Worm (Caenorhabditis elegans) whole organism, dauer: ENCODE measurements around the gene C17F4.8.
"Not testable (repeated sequence)": the region's sequence is repeated elsewhere in the genome, so short reads cannot be mapped to it uniquely, and the experiment has no call there.

ENCODE experiments used
- unc-62 ChIP-seq: sonication (generic microtip); optimal IDR thresholded peaks from 2 replicates; lab custom pipeline; 2017; ENCODE audit warnings: missing biosample characterization, missing genetic modification reagents, missing genetic modification characterization

C17F4.8 gene

DNA sequence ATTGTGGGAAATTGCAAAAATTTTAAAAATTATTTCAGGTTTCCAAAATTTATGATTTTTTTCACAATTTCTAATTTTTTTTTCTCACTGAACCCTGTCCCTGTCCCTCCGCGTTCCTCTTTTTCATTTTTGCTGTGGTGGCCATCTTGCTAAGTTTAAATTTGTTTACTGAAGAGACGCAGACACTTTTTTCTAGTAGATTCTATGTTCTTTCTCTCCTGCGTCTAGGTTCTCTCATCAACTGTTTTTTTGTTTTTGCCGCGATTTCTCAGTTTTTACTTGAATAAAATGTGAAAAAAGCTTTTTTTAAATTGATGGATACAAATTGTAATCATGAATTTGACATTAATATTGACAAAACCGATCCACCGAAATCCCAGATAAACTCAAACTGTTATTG lies 25.4 kb downstream of the C17F4.8 start, which contains the start of gene ZC239.6:
TSS of gene ZC239.6 (plus strand) at position 381 of the 400 bp plus-strand sequence.
- TF ChIP-seq unc-62 (GFP tag; lab: Kevin White, UChicago), result no peak

DNA sequence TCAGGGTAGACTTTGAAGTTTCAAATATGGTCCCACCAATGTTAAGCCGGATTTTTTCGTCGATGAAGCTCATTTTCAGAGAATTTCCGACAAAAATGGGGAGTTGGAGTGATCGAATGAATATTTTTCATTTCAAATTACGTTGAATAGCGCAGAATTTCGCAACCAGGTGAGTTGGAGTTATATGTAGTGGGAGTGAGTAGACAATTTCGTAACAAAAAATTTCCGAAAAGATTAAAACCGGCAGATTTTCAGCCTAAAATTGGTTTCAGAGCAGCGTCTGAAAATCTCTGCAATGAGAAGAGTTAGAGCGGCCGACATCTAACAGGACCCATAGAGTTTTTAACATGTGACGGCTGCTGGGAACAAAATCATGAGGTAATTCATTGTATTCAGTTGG lies 25.9 kb downstream of the C17F4.8 start, which contains the start of gene sdz-35:
TSS of gene sdz-35 (minus strand) at position 101 of the 400 bp plus-strand sequence.
- TF ChIP-seq unc-62 (GFP tag; lab: Kevin White, UChicago), result no peak

DNA sequence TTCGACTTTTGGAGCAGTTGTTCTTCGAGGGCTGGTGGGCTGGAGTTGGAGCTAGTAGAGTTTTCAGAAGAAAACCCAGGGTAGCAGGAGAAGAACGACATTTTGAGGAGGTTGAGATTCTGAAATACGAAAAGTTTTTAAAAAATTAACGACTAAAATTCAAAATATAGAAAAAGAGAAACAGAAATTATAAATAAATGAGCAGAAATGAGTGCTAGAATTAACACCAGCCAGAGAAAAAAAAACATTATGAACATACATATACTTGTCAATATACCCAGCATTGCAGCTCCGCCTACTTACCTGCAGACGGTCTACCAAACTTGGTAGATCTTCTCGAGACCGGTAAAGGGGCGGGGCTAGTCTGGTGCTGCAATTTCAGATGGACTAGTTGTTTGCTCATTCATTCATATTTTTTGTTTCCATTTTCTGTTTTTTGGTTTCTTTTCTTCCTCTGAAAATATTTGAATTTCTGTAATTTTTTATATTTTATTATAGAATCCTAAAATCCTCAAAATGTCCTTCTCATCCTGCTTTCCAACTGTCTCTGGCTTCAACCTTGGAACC lies 28.1 kb downstream of the C17F4.8 start, which contains the start of the genes ZC239.20 and ZC239.21:
TSS of gene ZC239.20 (minus strand) at position 101 of the 567 bp plus-strand sequence.
TSS of gene ZC239.21 (plus strand) at position 517 of the 567 bp plus-strand sequence.
- no peak for TF ChIP-seq unc-62 (GFP tag; lab: Kevin White, UChicago)

DNA sequence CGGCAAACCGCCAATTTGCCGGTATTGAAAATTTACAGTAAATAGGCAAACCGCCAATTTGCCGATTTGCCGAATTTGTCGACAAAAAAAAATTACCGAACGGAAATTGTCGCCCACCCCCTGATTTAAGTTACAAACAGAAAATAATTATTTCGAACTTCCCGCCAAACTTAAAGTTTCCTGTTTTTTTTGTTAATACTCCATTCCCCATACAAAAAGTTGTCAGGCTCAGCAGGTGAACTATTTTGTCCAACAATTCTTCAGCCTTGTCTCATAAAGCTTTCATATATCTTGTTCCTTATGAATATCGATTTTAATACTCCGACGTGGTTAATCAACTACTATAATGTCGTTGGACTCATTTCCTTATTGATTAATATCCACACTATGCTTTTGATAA lies 31.2 kb downstream of the C17F4.8 start, which contains the start of gene sri-50:
TSS of gene sri-50 (plus strand) at position 301 of the 400 bp plus-strand sequence.
- TF ChIP-seq unc-62 (GFP tag; lab: Kevin White, UChicago), result no peak

DNA sequence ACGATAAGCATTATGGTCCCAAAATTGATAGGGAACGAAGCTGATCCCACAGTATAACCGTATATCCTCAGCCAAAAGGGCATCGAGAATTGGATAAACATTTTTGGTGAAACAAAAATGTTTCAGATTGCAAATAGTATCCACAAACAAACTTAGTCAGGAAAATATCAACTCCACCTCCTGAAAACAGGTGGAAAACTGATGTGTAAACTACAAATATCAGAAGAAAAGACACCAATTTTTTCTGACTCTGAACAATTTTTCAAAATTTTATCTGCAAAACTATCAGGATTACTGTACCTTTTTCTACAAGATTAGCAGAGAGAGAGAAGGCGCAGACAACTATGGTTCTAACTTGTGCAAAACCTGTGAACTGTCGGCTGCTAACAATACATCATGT lies 32.1 kb downstream of the C17F4.8 start, which contains the start of gene sri-53:
TSS of gene sri-53 (minus strand) at position 101 of the 400 bp plus-strand sequence.
- TF ChIP-seq unc-62 (GFP tag; lab: Kevin White, UChicago), result no peak

DNA sequence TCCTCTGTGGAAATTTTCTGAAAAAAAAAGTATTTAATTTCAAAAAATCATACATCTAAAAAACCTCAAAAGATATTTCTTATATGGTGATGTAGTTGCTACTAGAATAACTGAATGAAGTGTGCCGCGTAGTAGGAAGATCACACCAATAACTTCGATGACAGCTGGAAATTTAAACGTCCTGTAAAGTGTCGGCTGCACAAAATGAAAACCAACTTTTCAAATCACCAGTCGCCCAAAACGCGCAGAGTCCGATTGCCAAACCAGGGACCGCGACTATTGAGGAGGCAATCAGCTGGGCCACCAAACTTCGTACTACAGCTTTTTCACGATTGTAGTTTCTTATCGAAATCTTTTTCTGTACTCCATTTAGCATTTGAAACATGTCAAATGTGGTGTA lies 33.4 kb downstream of the C17F4.8 start, which contains the start of gene sri-48:
TSS of gene sri-48 (minus strand) at position 101 of the 400 bp plus-strand sequence.
- not testable (repeated sequence) for TF ChIP-seq unc-62 (GFP tag; lab: Kevin White, UChicago)

DNA sequence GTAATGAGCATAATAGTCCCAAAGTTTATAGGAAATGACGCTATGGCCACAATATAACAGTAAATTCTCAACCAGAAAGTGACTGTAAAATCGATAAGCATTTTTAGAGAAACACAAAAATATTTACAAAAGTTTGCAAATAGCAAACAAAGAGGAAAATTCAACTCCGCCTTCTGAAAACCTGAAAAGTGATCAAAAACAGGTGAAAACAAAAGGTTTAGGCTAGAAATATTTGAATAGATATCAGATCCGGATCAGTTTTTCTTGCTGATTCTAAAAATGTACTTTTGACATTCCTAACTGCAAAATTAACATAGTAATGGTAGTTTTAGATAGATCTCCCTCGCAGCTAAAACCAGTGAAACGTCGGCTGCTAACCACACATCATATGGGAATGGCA lies 35.6 kb downstream of the C17F4.8 start, which contains the start of gene sri-51:
TSS of gene sri-51 (minus strand) at position 101 of the 400 bp plus-strand sequence.
- no peak for TF ChIP-seq unc-62 (GFP tag; lab: Kevin White, UChicago)

DNA sequence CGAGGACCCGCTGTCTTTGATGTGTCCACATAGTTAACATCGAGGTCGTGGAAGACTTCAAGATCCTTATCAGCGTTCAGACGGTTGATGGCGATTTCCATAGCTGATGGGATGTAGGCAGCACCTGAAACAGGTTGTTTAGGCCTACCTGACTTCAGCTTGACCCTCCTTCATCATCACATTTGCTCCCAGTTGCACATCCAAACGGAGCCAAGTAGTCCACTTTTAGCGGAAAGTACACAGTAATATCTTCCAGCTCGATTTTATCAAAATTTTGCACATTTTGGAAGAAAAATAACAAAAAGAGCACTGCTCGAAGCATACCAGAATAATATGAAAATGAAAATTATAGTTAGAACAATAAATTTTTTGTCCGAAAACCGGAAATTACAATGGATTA lies 37.7 kb downstream of the C17F4.8 start, which contains the start of gene gcy-15:
TSS of gene gcy-15 (minus strand) at position 101 of the 400 bp plus-strand sequence.
- TF ChIP-seq unc-62 (GFP tag; lab: Kevin White, UChicago), result no peak

DNA sequence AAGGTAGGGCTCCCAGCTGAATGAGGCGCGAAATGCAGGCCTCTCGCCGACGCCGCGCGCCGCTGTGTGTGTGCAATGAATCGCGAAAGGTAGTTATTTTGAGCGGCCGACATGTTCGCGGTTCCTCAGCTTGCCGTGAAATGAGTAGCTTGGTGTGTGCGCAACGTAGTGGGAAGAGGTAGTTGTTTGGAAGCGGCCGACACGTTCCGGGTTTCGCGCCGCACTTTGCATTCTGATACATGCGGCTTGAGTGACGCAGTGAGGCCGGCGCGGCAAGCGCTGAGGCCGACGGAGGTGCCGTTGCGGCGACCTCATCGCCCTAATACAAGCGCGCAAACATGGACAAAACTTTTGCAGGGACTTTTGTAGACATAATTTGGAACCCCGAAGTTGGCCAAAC lies 38.9 kb downstream of the C17F4.8 start:
- no peak for TF ChIP-seq unc-62 (GFP tag; lab: Kevin White, UChicago)

DNA sequence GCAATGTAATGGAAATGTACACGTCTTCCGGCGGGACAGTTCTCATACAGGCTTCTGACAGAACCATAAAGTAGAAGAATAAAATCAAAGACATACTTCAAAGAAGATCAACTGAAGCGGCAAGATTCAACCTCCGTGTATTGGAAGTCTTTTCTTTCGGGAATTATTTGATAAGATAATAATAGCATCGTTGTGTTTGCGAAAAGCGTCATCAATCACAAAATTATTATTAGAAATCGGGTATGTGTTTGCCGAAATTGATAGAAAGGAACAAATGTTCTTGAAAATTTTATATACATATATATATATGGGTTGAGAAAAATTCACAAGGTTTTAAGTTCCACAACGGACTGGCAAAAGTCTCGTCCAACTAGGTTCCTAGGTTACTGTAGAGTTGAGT lies 43.1 kb downstream of the C17F4.8 start, which contains the start of gene Y27F2A.9:
TSS of gene Y27F2A.9 (minus strand) at position 101 of the 400 bp plus-strand sequence.
- not testable (repeated sequence) for TF ChIP-seq unc-62 (GFP tag; lab: Kevin White, UChicago)

DNA sequence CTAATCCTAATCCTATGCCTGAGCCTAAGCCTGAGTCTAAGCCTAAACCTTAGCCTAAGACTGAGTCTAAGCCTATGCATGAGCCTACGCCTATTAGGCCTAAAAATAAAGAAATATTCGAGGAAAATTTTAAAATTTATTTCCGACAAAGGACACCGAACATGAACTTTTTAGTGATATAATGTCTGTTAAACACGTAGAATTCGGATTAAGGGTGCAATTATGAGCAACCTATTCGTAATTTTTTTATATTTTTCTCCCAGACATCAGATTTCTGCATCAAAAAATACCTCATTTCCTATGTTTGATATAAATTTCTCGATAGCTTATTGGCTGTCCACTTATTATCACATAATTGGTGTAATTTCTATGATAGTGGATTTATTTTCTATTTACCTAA lies 45.6 kb downstream of the C17F4.8 start, which contains the start of gene Y27F2A.11:
TSS of gene Y27F2A.11 (plus strand) at position 301 of the 400 bp plus-strand sequence.
- TF ChIP-seq unc-62 (GFP tag; lab: Kevin White, UChicago), result not testable (repeated sequence)

DNA sequence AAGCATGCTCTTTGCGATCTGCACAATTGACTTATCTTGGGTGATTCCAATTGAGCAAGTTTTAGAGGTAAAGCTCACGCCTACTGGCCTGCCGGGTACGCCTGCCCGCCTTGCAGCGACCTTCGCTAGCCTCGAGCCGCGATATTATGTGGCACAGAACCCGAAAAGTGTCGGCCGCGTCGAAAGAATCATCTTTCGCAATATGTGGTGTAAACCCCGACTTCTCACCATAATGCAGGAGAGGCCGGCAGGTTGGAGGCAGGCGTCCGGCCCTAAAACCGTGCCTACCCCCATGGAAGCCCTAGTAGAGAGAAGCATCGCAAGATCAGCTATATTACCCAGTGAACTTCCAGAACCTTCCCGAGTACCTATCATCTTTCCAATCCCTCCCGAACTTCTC lies 48.8 kb downstream of the C17F4.8 start:
- no peak for TF ChIP-seq unc-62 (GFP tag; lab: Kevin White, UChicago)

DNA sequence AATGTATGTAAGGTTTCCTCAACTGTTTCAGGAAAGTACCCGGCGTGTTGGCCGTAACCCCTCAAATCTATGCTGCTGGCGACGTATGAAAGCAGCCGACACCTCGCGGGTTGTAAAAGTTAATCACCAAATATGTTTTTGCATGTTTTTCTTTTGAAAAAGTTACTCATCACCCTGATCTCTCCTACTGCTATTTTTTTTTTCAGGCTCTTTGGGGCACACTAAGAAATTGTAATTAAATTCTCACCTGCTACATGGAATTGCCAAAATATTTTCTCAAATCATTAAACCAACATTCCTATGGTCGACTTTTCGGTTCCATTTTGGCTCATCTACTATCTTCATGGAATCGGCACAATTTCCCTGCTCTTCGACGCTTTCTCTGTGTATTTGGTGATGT lies 49.8 kb downstream of the C17F4.8 start, which contains the start of gene sri-78:
TSS of gene sri-78 (plus strand) at position 301 of the 400 bp plus-strand sequence.
- TF ChIP-seq unc-62 (GFP tag; lab: Kevin White, UChicago), result not testable (repeated sequence)

DNA sequence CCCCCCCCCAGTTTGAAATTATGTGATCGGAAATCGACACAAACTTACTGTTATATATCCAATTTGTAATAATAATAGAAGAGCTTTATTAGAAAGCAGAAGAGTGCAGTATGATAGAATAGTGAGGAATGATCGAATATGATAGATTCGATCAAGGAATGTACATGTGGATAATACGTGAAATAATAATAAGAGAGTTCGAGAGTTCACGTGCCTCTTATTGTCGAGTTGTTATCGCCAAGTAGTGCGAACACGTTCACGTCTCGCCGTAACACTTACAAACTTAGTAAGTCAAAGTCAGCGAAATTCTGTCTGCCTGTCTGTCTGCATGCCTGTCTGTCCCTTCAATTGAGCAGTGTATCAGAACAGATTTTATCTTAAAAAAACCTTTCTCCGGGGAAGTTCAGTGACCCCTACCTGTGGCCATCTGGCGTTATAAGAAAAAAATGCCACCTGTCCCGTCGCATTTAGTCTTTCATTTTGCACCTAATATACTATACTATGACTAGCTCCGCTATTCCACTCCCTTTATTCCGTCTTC lies 51.3 kb downstream of the C17F4.8 start, which contains the start of the genes Y27F2A.6 and Y27F2A.8:
TSS of gene Y27F2A.6 (minus strand) at position 101 of the 541 bp plus-strand sequence.
TSS of gene Y27F2A.8 (plus strand) at position 491 of the 541 bp plus-strand sequence.
- not testable (repeated sequence) for TF ChIP-seq unc-62 (GFP tag; lab: Kevin White, UChicago)
